Worm (Caenorhabditis elegans) whole organism, young adult: ENCODE measurements around the gene fat-1.

ENCODE experiments used
- C06A6.2 ChIP-seq: fragments of 200-800 bp; sonication (Bioruptor generic); conservative IDR thresholded peaks from 2 replicates; pipeline ENCODE4 v1.3.6; 2022; ENCODE audit warnings: missing genetic modification characterization, missing compliant biosample characterization
- C17E4.6 ChIP-seq: fragments of 200-800 bp; sonication (Bioruptor generic); IDR thresholded peaks from 2 replicates; pipeline ENCODE4 v1.3.6; 2022; ENCODE audit warnings: missing genetic modification reagents, missing genetic modification characterization, missing compliant biosample characterization
- D2030.7 ChIP-seq: fragments of 200-800 bp; sonication (Bioruptor generic); IDR thresholded peaks from 2 replicates; pipeline ENCODE4 v1.3.6; 2022; ENCODE audit warnings: missing genetic modification reagents, missing genetic modification characterization, missing compliant biosample characterization
- F39B2.1 ChIP-seq: fragments of 200-800 bp; sonication (Bioruptor generic); IDR thresholded peaks from 2 replicates; pipeline ENCODE4 v1.3.6; 2022; ENCODE audit warnings: missing genetic modification reagents, missing genetic modification characterization, missing compliant biosample characterization
- F49E8.2 ChIP-seq: sonication (generic microtip); optimal IDR thresholded peaks from 3 replicates; lab custom pipeline; 2017; ENCODE audit warnings: missing genetic modification characterization, mild to moderate bottlenecking, missing compliant biosample characterization, antibody characterized with exemption, moderate library complexity; ENCODE audit not compliant: insufficient read depth
- K11D2.4 ChIP-seq: fragments of 200-800 bp; sonication (Bioruptor generic); IDR thresholded peaks from 2 replicates; pipeline ENCODE4 v1.3.6; 2022; ENCODE audit warnings: missing genetic modification reagents, missing genetic modification characterization, missing compliant biosample characterization
- K12H6.12 ChIP-seq: fragments of 200-800 bp; sonication (Bioruptor generic); optimal IDR thresholded peaks from 2 replicates; lab custom pipeline; 2018; ENCODE audit warnings: mild to moderate bottlenecking, missing genetic modification characterization, missing compliant biosample characterization
- T07F8.4 ChIP-seq: sonication (generic microtip); optimal IDR thresholded peaks from 2 replicates; lab custom pipeline; 2016; ENCODE audit warnings: mild to moderate bottlenecking, missing genetic modification characterization, moderate library complexity, missing compliant biosample characterization
- Y56A3A.18 ChIP-seq: fragments of 200-800 bp; sonication (Bioruptor generic); IDR thresholded peaks from 2 replicates; pipeline ENCODE4 v1.3.6; 2022; ENCODE audit warnings: missing genetic modification reagents, missing genetic modification characterization, missing compliant biosample characterization
- Y79H2A.3 ChIP-seq: fragments of 200-800 bp; sonication (Bioruptor generic); conservative IDR thresholded peaks from 2 replicates; pipeline ENCODE4 v1.3.6; 2022; ENCODE audit warnings: missing genetic modification reagents, missing genetic modification characterization, missing compliant biosample characterization
- Y95B8A.8 ChIP-seq: fragments of 200-800 bp; sonication (Bioruptor generic); IDR thresholded peaks from 2 replicates; pipeline ENCODE4 v1.3.6; 2022; ENCODE audit warnings: missing genetic modification reagents, missing genetic modification characterization, missing compliant biosample characterization
- athp-1 ChIP-seq: sonication (generic microtip); optimal IDR thresholded peaks from 2 replicates; lab custom pipeline; 2017; ENCODE audit warnings: mild to moderate bottlenecking, missing genetic modification characterization, missing compliant biosample characterization
- attf-3 ChIP-seq: fragments of 200-800 bp; sonication (Bioruptor generic); conservative IDR thresholded peaks from 2 replicates; pipeline ENCODE4 v1.3.6; 2022; ENCODE audit warnings: missing genetic modification reagents, missing genetic modification characterization, missing compliant biosample characterization
- cebp-2 ChIP-seq: fragments of 200-800 bp; sonication (Bioruptor generic); IDR thresholded peaks from 2 replicates; pipeline ENCODE4 v1.3.6; 2022; ENCODE audit warnings: missing genetic modification characterization, missing compliant biosample characterization
- ceh-100 ChIP-seq: fragments of 200-800 bp; sonication (Bioruptor generic); IDR thresholded peaks from 2 replicates; pipeline ENCODE4 v1.3.6; 2022; ENCODE audit warnings: missing genetic modification reagents, missing genetic modification characterization, missing compliant biosample characterization
- ceh-58 ChIP-seq: fragments of 200-800 bp; sonication (Bioruptor generic); IDR thresholded peaks from 2 replicates; pipeline ENCODE4 v1.3.6; 2022; ENCODE audit warnings: missing genetic modification characterization, missing compliant biosample characterization
- ceh-91 ChIP-seq: fragments of 200-800 bp; sonication (Bioruptor generic); IDR thresholded peaks from 2 replicates; pipeline ENCODE4 v1.3.6; 2022; ENCODE audit warnings: missing genetic modification reagents, missing genetic modification characterization, missing compliant biosample characterization
- dpff-1 ChIP-seq: sonication (generic microtip); optimal IDR thresholded peaks from 2 replicates; lab custom pipeline; 2017; ENCODE audit warnings: mild to moderate bottlenecking, missing genetic modification characterization, missing compliant biosample characterization
- efl-1 ChIP-seq: fragments of 150-350 bp; optimal IDR thresholded peaks from 2 replicates; lab custom pipeline; 2014; ENCODE audit warnings: missing biosample characterization, missing genetic modification reagents, missing genetic modification characterization
- egl-18 ChIP-seq: fragments of 200-800 bp; sonication (Bioruptor generic); IDR thresholded peaks from 2 replicates; pipeline ENCODE4 v1.3.6; 2022; ENCODE audit warnings: missing genetic modification reagents, missing genetic modification characterization, missing compliant biosample characterization
- egl-44 ChIP-seq: fragments of 200-800 bp; sonication (Bioruptor generic); IDR thresholded peaks from 2 replicates; pipeline ENCODE4 v1.3.6; 2022; ENCODE audit warnings: missing genetic modification reagents, missing genetic modification characterization, missing compliant biosample characterization
- fkh-3 ChIP-seq: sonication (generic microtip); optimal IDR thresholded peaks from 2 replicates; lab custom pipeline; 2016; ENCODE audit warnings: mild to moderate bottlenecking, missing genetic modification characterization, missing compliant biosample characterization
- hmg-1.2 ChIP-seq: fragments of 200-800 bp; sonication (Bioruptor generic); IDR thresholded peaks from 2 replicates; pipeline ENCODE4 v1.3.6; 2022; ENCODE audit warnings: missing genetic modification reagents, missing genetic modification characterization, missing compliant biosample characterization
- hsf-1 ChIP-seq: fragments of 200-800 bp; sonication (Bioruptor generic); IDR thresholded peaks from 2 replicates; pipeline ENCODE4 v1.3.6; 2022; ENCODE audit warnings: missing genetic modification reagents, missing genetic modification characterization, missing compliant biosample characterization
- let-526 ChIP-seq: fragments of 200-800 bp; sonication (Bioruptor generic); IDR thresholded peaks from 2 replicates; pipeline ENCODE4 v1.3.6; 2022; ENCODE audit warnings: missing genetic modification reagents, missing genetic modification characterization, missing compliant biosample characterization
- let-607 ChIP-seq, 2 experiments: fragments of 200-800 bp in 1 of 2; sonication (Bioruptor generic) in 1 of 2; sonication (generic microtip) in 1 of 2; optimal IDR thresholded peaks; 2 replicates each; lab custom pipeline; 2016 to 2018; ENCODE audit warnings: mild to moderate bottlenecking in 2 of 2, missing compliant biosample characterization in 2 of 2, missing genetic modification characterization in 2 of 2, moderate library complexity in 2 of 2, missing genotype in 1 of 2
- lin-26 ChIP-seq: fragments of 200-800 bp; sonication (Bioruptor generic); IDR thresholded peaks from 2 replicates; pipeline ENCODE4 v1.3.6; 2022; ENCODE audit warnings: missing genetic modification reagents, missing genetic modification characterization, missing compliant biosample characterization
- lin-54 ChIP-seq: fragments of 200-800 bp; sonication (Bioruptor generic); optimal IDR thresholded peaks from 2 replicates; lab custom pipeline; 2018; ENCODE audit warnings: mild to moderate bottlenecking, missing genetic modification characterization, missing compliant biosample characterization
- lsy-27 ChIP-seq: sonication (generic microtip); optimal IDR thresholded peaks from 2 replicates; lab custom pipeline; 2017; ENCODE audit warnings: missing genetic modification characterization, mild to moderate bottlenecking, missing compliant biosample characterization, antibody characterized with exemption, missing genotype, borderline replicate concordance; ENCODE audit not compliant: insufficient read depth
- madf-10 ChIP-seq: sonication (generic microtip); optimal IDR thresholded peaks from 2 replicates; lab custom pipeline; 2016; ENCODE audit warnings: mild to moderate bottlenecking, missing genetic modification characterization, missing compliant biosample characterization
- madf-3 ChIP-seq: fragments of 200-800 bp; sonication (Bioruptor generic); IDR thresholded peaks from 2 replicates; pipeline ENCODE4 v1.3.6; 2022; ENCODE audit warnings: missing genetic modification reagents, missing genetic modification characterization, missing compliant biosample characterization
- madf-6 ChIP-seq: fragments of 200-800 bp; sonication (Bioruptor generic); IDR thresholded peaks from 2 replicates; pipeline ENCODE4 v1.3.6; 2022; ENCODE audit warnings: missing genetic modification reagents, missing genetic modification characterization, missing compliant biosample characterization
- madf-8 ChIP-seq: fragments of 200-800 bp; sonication (Bioruptor generic); conservative IDR thresholded peaks from 2 replicates; pipeline ENCODE4 v1.3.6; 2022; ENCODE audit warnings: missing genetic modification reagents, missing genetic modification characterization, missing compliant biosample characterization
- mel-28 ChIP-seq: sonication (generic microtip); optimal IDR thresholded peaks from 2 replicates; lab custom pipeline; 2016; ENCODE audit warnings: borderline replicate concordance, mild to moderate bottlenecking, missing genetic modification characterization, missing compliant biosample characterization
- nfya-1 ChIP-seq: sonication (generic microtip); optimal IDR thresholded peaks from 2 replicates; lab custom pipeline; 2017; ENCODE audit warnings: antibody characterized with exemption, missing compliant biosample characterization, missing genetic modification characterization, borderline replicate concordance; ENCODE audit not compliant: insufficient read depth
- nhr-90 ChIP-seq: sonication (generic microtip); optimal IDR thresholded peaks from 2 replicates; lab custom pipeline; 2016; ENCODE audit warnings: missing genotype, mild to moderate bottlenecking, missing genetic modification characterization, missing compliant biosample characterization
- snpc-1.1 ChIP-seq: sonication (generic microtip); optimal IDR thresholded peaks from 2 replicates; lab custom pipeline; 2017; ENCODE audit warnings: missing genetic modification characterization, mild to moderate bottlenecking, missing compliant biosample characterization, antibody characterized with exemption, moderate library complexity, missing genotype, missing genetic modification reagents; ENCODE audit not compliant: insufficient read depth
- snpc-3.4 ChIP-seq: sonication (generic microtip); optimal IDR thresholded peaks from 2 replicates; lab custom pipeline; 2017; ENCODE audit warnings: missing genetic modification characterization, mild to moderate bottlenecking, missing compliant biosample characterization, antibody characterized with exemption, moderate library complexity, missing genotype, missing genetic modification reagents
- snpc-4 ChIP-seq, 5 experiments: fragments of 150-350 bp in 1 of 5; sonication (generic microtip) in 4 of 5; optimal IDR thresholded peaks; 2 replicates each; lab custom pipeline; 2014 to 2018; ENCODE audit warnings: missing genetic modification characterization in 5 of 5, missing biosample characterization in 3 of 5, antibody characterized with exemption in 2 of 5, mild to moderate bottlenecking in 2 of 5, missing compliant biosample characterization in 2 of 5, missing genotype in 2 of 5, moderate library complexity in 2 of 5, missing genetic modification reagents in 1 of 5
- sptf-2 ChIP-seq: fragments of 200-800 bp; sonication (Bioruptor generic); optimal IDR thresholded peaks from 2 replicates; lab custom pipeline; 2018; ENCODE audit warnings: mild to moderate bottlenecking, missing genetic modification characterization, missing compliant biosample characterization
- tbx-9 ChIP-seq: sonication (generic microtip); optimal IDR thresholded peaks from 2 replicates; lab custom pipeline; 2016; ENCODE audit warnings: borderline replicate concordance, missing genetic modification characterization, inconsistent platforms, missing compliant biosample characterization
- zim-3 ChIP-seq: sonication (generic microtip); optimal IDR thresholded peaks from 2 replicates; lab custom pipeline; 2017; ENCODE audit warnings: mild to moderate bottlenecking, missing genetic modification characterization, moderate library complexity, missing compliant biosample characterization
- ztf-18 ChIP-seq: sonication (generic microtip); optimal IDR thresholded peaks from 2 replicates; lab custom pipeline; 2016; ENCODE audit warnings: missing genotype, mild to moderate bottlenecking, missing genetic modification characterization, missing compliant biosample characterization
- ztf-22 ChIP-seq: fragments of 200-800 bp; sonication (Bioruptor generic); optimal IDR thresholded peaks from 2 replicates; lab custom pipeline; 2018; ENCODE audit warnings: mild to moderate bottlenecking, missing genetic modification characterization, moderate library complexity, missing compliant biosample characterization
- ztf-26 ChIP-seq: sonication (generic microtip); optimal IDR thresholded peaks from 2 replicates; lab custom pipeline; 2017; ENCODE audit warnings: missing genetic modification characterization, missing compliant biosample characterization
- ztf-28 ChIP-seq: fragments of 200-800 bp; sonication (Bioruptor generic); IDR thresholded peaks from 2 replicates; pipeline ENCODE4 v1.3.6; 2022; ENCODE audit warnings: missing genetic modification reagents, missing genetic modification characterization, missing compliant biosample characterization
- ztf-3 ChIP-seq: fragments of 200-800 bp; sonication (Bioruptor generic); optimal IDR thresholded peaks from 2 replicates; lab custom pipeline; 2018; ENCODE audit warnings: mild to moderate bottlenecking, missing genetic modification characterization, missing compliant biosample characterization

The fat-1 gene

DNA sequence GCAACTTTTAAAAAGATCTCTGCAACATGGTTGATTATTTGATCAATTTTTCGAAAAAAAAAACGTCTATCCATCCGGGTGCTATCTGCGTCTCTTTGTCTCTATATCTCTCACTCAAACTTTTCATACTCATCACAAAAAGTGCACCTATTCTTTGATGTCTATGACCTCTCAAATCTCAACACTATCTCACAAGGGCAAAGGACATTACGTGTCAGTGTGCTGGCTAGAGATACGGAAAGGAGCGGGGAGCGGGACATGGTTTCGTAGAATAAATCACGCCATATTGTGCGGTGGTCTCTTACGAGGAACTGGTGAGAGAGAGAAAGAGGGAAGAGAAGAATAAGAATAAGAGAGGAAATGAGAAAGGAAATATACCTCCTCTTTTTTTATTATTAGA is 7.0 kb downstream of the fat-1 start (continued):
- TF ChIP-seq Y56A3A.18 (GFP tag; lab: Robert Waterston, UW) = peak; percentile 52; the same call in 1 of the 2 replicates
- no peak for TF ChIP-seq egl-18 (GFP tag; lab: Robert Waterston, UW)
- no peak for TF ChIP-seq madf-8 (GFP tag; lab: Robert Waterston, UW)
- TF ChIP-seq athp-1 (tag; lab: Kevin White, UChicago) = no peak
- TF ChIP-seq snpc-4 (GFP tag; optimal IDR thresholded peaks at IDR 0.05; lab: Kevin White, UChicago) = no peak
- peak in 3 of 4 experiments; percentile 31 to 51 (median 42) for TF ChIP-seq snpc-4 (tag; optimal IDR thresholded peaks at IDR 0.05; lab: Kevin White, UChicago)
- no peak for TF ChIP-seq ztf-28
- TF ChIP-seq lin-54 (GFP tag; lab: Kevin White, UChicago) = peak; percentile 43
- TF ChIP-seq fkh-3 = no peak
- no peak for TF ChIP-seq cebp-2 (GFP tag; lab: Robert Waterston, UW)
- TF ChIP-seq snpc-3.4 (tag; lab: Kevin White, UChicago) = peak; percentile 26
- TF ChIP-seq Y79H2A.3 (GFP tag; lab: Robert Waterston, UW) = no peak
- TF ChIP-seq ceh-58 = no peak
- TF ChIP-seq let-607 (tag; optimal IDR thresholded peaks at IDR 0.05; lab: Kevin White, UChicago) = peak; percentile 28 to 68
- no peak for TF ChIP-seq ztf-3 (GFP tag; lab: Kevin White, UChicago)
- no peak for TF ChIP-seq hsf-1 (GFP tag; lab: Robert Waterston, UW)
- no peak for TF ChIP-seq madf-3 (GFP tag; lab: Robert Waterston, UW)
- no peak for TF ChIP-seq mel-28 (tag; lab: Kevin White, UChicago)
- 0 out of 2 replicates have a peak, but pooled peaks have one; percentile 47 for TF ChIP-seq egl-44 (GFP tag; lab: Robert Waterston, UW)
- 0 out of 2 replicates have a peak, but pooled peaks have one; percentile 53 for TF ChIP-seq K11D2.4 (GFP tag; lab: Robert Waterston, UW)
- no peak for TF ChIP-seq efl-1
- TF ChIP-seq nhr-90 = no peak
- no peak for TF ChIP-seq F49E8.2 (tag; lab: Kevin White, UChicago)
- TF ChIP-seq C17E4.6 = no peak
- peak; percentile 54 for TF ChIP-seq C06A6.2 (GFP tag; lab: Robert Waterston, UW)
- TF ChIP-seq T07F8.4 (tag; lab: Kevin White, UChicago) = no peak
- TF ChIP-seq sptf-2 (GFP tag; lab: Kevin White, UChicago) = no peak
- no peak for TF ChIP-seq ceh-100 (GFP tag; lab: Robert Waterston, UW)
- TF ChIP-seq D2030.7 = no peak
- TF ChIP-seq hmg-1.2 (GFP tag; lab: Robert Waterston, UW) = peak; percentile 81
- no peak for TF ChIP-seq F39B2.1 (GFP tag; lab: Robert Waterston, UW)
- TF ChIP-seq tbx-9 = no peak
- TF ChIP-seq nfya-1 (tag; lab: Kevin White, UChicago) = no peak
- TF ChIP-seq ztf-22 (GFP tag; lab: Kevin White, UChicago) = peak; percentile 33
- no peak for TF ChIP-seq madf-6 (GFP tag; lab: Robert Waterston, UW)
- TF ChIP-seq lin-26 = peak; percentile 44; the same call in 1 of the 2 replicates
- TF ChIP-seq ztf-26 (tag; lab: Kevin White, UChicago) = peak; percentile 51
- no peak for TF ChIP-seq snpc-1.1
- no peak for TF ChIP-seq let-526 (GFP tag; lab: Robert Waterston, UW)
- no peak for TF ChIP-seq attf-3 (GFP tag; lab: Robert Waterston, UW)
- TF ChIP-seq madf-10 (tag; lab: Kevin White, UChicago) = peak; percentile 58
- TF ChIP-seq lsy-27 (tag; lab: Kevin White, UChicago) = no peak
- TF ChIP-seq K12H6.12 = no peak
- no peak for TF ChIP-seq zim-3
- TF ChIP-seq ceh-91 (GFP tag; lab: Robert Waterston, UW) = no peak
- TF ChIP-seq Y95B8A.8 (GFP tag; lab: Robert Waterston, UW) = no peak
- TF ChIP-seq dpff-1 (tag; lab: Kevin White, UChicago) = no peak
- peak; percentile 15 for TF ChIP-seq ztf-18 (tag; lab: Kevin White, UChicago)
